Worm (Caenorhabditis elegans): Measurements from ENCODE around the gene K03B4.1.
A peak's percentile ranks its signal among the peaks of the same experiment; 100 is the strongest.

- TF ChIP-seq sox-4 (tag; optimal IDR thresholded peaks at IDR 0.05) (peak; percentile 43), fkh-10 (GFP tag; optimal IDR thresholded peaks at IDR 0.05) (no peak), hlh-6 (tag; optimal IDR thresholded peaks at IDR 0.05) (no peak), hlh-15 (tag; optimal IDR thresholded peaks at IDR 0.05) (no peak), ceh-30 (tag; optimal IDR thresholded peaks at IDR 0.05) (no peak), elt-2 (tag; optimal IDR thresholded peaks at IDR 0.05) (no peak), lin-11 (tag; optimal IDR thresholded peaks at IDR 0.05) (peak; percentile 1)
These were observed 41.3 kb upstream of the K03B4.1 start, which contains the start of gene F41F3.3 for ce11 chrV:4647857-4648256.
